Fruit fly (Drosophila melanogaster) whole organism, prepupa: Measurements from ENCODE around the gene CG13795.

Experiments
- CG3032 ChIP-seq: fragments of 200-800 bp; optimal IDR thresholded peaks from 2 replicates; lab custom pipeline; 2019; ENCODE audit warnings: missing biosample characterization, mild to moderate bottlenecking, missing genetic modification characterization, moderate library complexity
- CG32006 ChIP-seq: fragments of 200-800 bp; sonication (Bioruptor generic); optimal IDR thresholded peaks from 3 replicates; lab custom pipeline; 2017; ENCODE audit warnings: missing biosample characterization, mild to moderate bottlenecking, missing genetic modification characterization
- CG6163 ChIP-seq: fragments of 200-800 bp; sonication (Bioruptor generic); IDR thresholded peaks from 3 replicates; pipeline ENCODE4 v1.3.6; 2022; ENCODE audit warnings: missing biosample characterization, missing genetic modification characterization
- CG6854 ChIP-seq: fragments of 200-800 bp; sonication (Bioruptor generic); optimal IDR thresholded peaks from 2 replicates; lab custom pipeline; 2017; ENCODE audit warnings: missing biosample characterization, mild to moderate bottlenecking, missing genetic modification characterization
- Eip75B ChIP-seq: fragments of 200-800 bp; sonication (Bioruptor generic); optimal IDR thresholded peaks from 3 replicates; lab custom pipeline; 2016; ENCODE audit warnings: missing biosample characterization, missing genetic modification characterization
- OdsH ChIP-seq: fragments of 200-800 bp; sonication (Bioruptor generic); optimal IDR thresholded peaks from 3 replicates; lab custom pipeline; 2016; ENCODE audit warnings: missing biosample characterization, missing genetic modification characterization
- dac ChIP-seq: fragments of 200-800 bp; sonication (Bioruptor generic); optimal IDR thresholded peaks from 2 replicates; lab custom pipeline; 2017; ENCODE audit warnings: missing biosample characterization, mild to moderate bottlenecking, missing genetic modification characterization
- fkh ChIP-seq: fragments of 200-800 bp; sonication (Bioruptor generic); optimal IDR thresholded peaks from 3 replicates; lab custom pipeline; 2017; ENCODE audit warnings: missing biosample characterization, mild to moderate bottlenecking, missing genetic modification characterization, moderate library complexity
- ss ChIP-seq, 2 experiments: fragments of 200-800 bp; sonication (Bioruptor generic); optimal IDR thresholded peaks; 2 replicates in 1 of 2; 3 replicates in 1 of 2; lab custom pipeline; 2017 to 2018; ENCODE audit warnings: mild to moderate bottlenecking in 2 of 2, missing biosample characterization in 2 of 2, missing genetic modification characterization in 2 of 2, moderate library complexity in 1 of 2

dm6 chr2L:7744739-7745138 is 18.6 kb upstream of the CG13795 start, which contains the start of gene CG7214:
- no peak for TF ChIP-seq CG3032 (tag; lab: Kevin White, UChicago)
- no peak for TF ChIP-seq dac (GFP tag; lab: Kevin White, UChicago)
- no peak for TF ChIP-seq CG6163 (GFP tag; lab: Robert Waterston, UW)
- TF ChIP-seq CG32006 (GFP tag; lab: Kevin White, UChicago), result no peak
- TF ChIP-seq ss (GFP tag; optimal IDR thresholded peaks at IDR 0.05; lab: Kevin White, UChicago), result no peak
- TF ChIP-seq CG6854 (GFP tag; lab: Kevin White, UChicago), result no peak
- no peak for TF ChIP-seq OdsH (GFP tag; lab: Kevin White, UChicago)
- no peak for TF ChIP-seq Eip75B
- TF ChIP-seq fkh, result no peak
